Worm (Caenorhabditis elegans) whole organism, L2 larva: ENCODE measurements around the gene kin-2.
A peak's percentile ranks its signal among the peaks of the same experiment; 100 is the strongest.

Source experiments
- C34F6.9 ChIP-seq: fragments of 150-350 bp; optimal IDR thresholded peaks from 2 replicates; lab custom pipeline; 2014; ENCODE audit warnings: missing biosample characterization, missing genetic modification characterization
- F13H6.1 ChIP-seq: sonication (generic microtip); optimal IDR thresholded peaks from 2 replicates; lab custom pipeline; 2016; ENCODE audit warnings: missing genetic modification characterization, missing compliant biosample characterization
- Y55F3AM.14 ChIP-seq: fragments of 200-800 bp; sonication (Bioruptor generic); optimal IDR thresholded peaks from 2 replicates; lab custom pipeline; 2018; ENCODE audit warnings: mild to moderate bottlenecking, missing genetic modification characterization, missing compliant biosample characterization
- alr-1 ChIP-seq: fragments of 150-350 bp; optimal IDR thresholded peaks from 2 replicates; lab custom pipeline; 2014; ENCODE audit warnings: missing biosample characterization, missing genetic modification characterization
- aly-2 ChIP-seq: fragments of 150-350 bp; optimal IDR thresholded peaks from 2 replicates; lab custom pipeline; 2014; ENCODE audit warnings: missing biosample characterization, missing genetic modification characterization
- ama-1 ChIP-seq: fragments of 150-350 bp; optimal IDR thresholded peaks from 2 replicates; lab custom pipeline; 2018; ENCODE audit warnings: inconsistent platforms
- blmp-1 ChIP-seq: sonication (generic microtip); optimal IDR thresholded peaks from 2 replicates; lab custom pipeline; 2017; ENCODE audit warnings: missing genetic modification characterization, mild to moderate bottlenecking, missing compliant biosample characterization, antibody characterized with exemption, moderate library complexity; ENCODE audit not compliant: insufficient read depth
- ceh-16 ChIP-seq: fragments of 150-350 bp; optimal IDR thresholded peaks from 2 replicates; lab custom pipeline; 2014; ENCODE audit warnings: missing biosample characterization, missing genetic modification characterization
- ceh-82 ChIP-seq: fragments of 150-350 bp; optimal IDR thresholded peaks from 2 replicates; lab custom pipeline; 2014; ENCODE audit warnings: missing biosample characterization, missing genetic modification characterization
- crh-2 ChIP-seq: sonication (generic microtip); optimal IDR thresholded peaks from 2 replicates; lab custom pipeline; 2017; ENCODE audit warnings: missing biosample characterization, missing genetic modification characterization
- dmd-4 ChIP-seq: sonication (generic microtip); optimal IDR thresholded peaks from 2 replicates; lab custom pipeline; 2017; ENCODE audit warnings: missing biosample characterization, missing genetic modification characterization
- egl-27 ChIP-seq: sonication (generic microtip); optimal IDR thresholded peaks from 3 replicates; lab custom pipeline; 2017; ENCODE audit warnings: missing biosample characterization, missing genetic modification reagents, missing genetic modification characterization
- elt-1 ChIP-seq: fragments of 150-350 bp; optimal IDR thresholded peaks from 2 replicates; lab custom pipeline; 2014; ENCODE audit warnings: missing biosample characterization, missing genetic modification characterization
- elt-3 ChIP-seq: sonication (generic microtip); optimal IDR thresholded peaks from 2 replicates; lab custom pipeline; 2017; ENCODE audit warnings: missing biosample characterization, missing genetic modification characterization
- fos-1 ChIP-seq: fragments of 150-350 bp; optimal IDR thresholded peaks from 2 replicates; lab custom pipeline; 2014; ENCODE audit warnings: missing biosample characterization, missing genetic modification characterization
- gmeb-1 ChIP-seq: fragments of 150-350 bp; optimal IDR thresholded peaks from 2 replicates; lab custom pipeline; 2014; ENCODE audit warnings: missing biosample characterization, missing genetic modification characterization
- lin-13 ChIP-seq: fragments of 150-350 bp; optimal IDR thresholded peaks from 2 replicates; lab custom pipeline; 2014; ENCODE audit warnings: missing biosample characterization, missing genetic modification reagents, missing genetic modification characterization
- lsy-2 ChIP-seq, 2 experiments: fragments of 150-350 bp in 1 of 2; sonication (generic microtip) in 1 of 2; optimal IDR thresholded peaks; 2 replicates each; lab custom pipeline; 2014 to 2017; ENCODE audit warnings: missing biosample characterization in 2 of 2, missing genetic modification characterization in 2 of 2
- mab-5 ChIP-seq: fragments of 150-350 bp; optimal IDR thresholded peaks from 2 replicates; lab custom pipeline; 2014; ENCODE audit warnings: missing biosample characterization, missing genetic modification characterization
- mdl-1 ChIP-seq, 2 experiments: fragments of 150-350 bp in 1 of 2; sonication (generic microtip) in 1 of 2; optimal IDR thresholded peaks; 2 replicates each; lab custom pipeline; 2017; ENCODE audit warnings: missing biosample characterization in 2 of 2, missing genetic modification characterization in 2 of 2
- nhr-10 ChIP-seq: sonication (generic microtip); optimal IDR thresholded peaks from 2 replicates; lab custom pipeline; 2017; ENCODE audit warnings: missing biosample characterization, missing genetic modification characterization
- nhr-11 ChIP-seq: fragments of 150-350 bp; optimal IDR thresholded peaks from 2 replicates; lab custom pipeline; 2014; ENCODE audit warnings: missing biosample characterization, missing genetic modification characterization
- nhr-12 ChIP-seq: fragments of 150-350 bp; optimal IDR thresholded peaks from 2 replicates; lab custom pipeline; 2014; ENCODE audit warnings: missing biosample characterization, missing genetic modification characterization
- nhr-129 ChIP-seq: fragments of 150-350 bp; optimal IDR thresholded peaks from 2 replicates; lab custom pipeline; 2014; ENCODE audit warnings: missing biosample characterization, missing genetic modification characterization
- nhr-237 ChIP-seq: fragments of 150-350 bp; optimal IDR thresholded peaks from 2 replicates; lab custom pipeline; 2014; ENCODE audit warnings: missing biosample characterization, missing genetic modification characterization
- nhr-25 ChIP-seq: fragments of 150-350 bp; sonication (generic microtip); optimal IDR thresholded peaks from 3 replicates; lab custom pipeline; 2014; ENCODE audit warnings: missing biosample characterization, missing genetic modification characterization
- nhr-77 ChIP-seq: fragments of 150-350 bp; optimal IDR thresholded peaks from 2 replicates; lab custom pipeline; 2014; ENCODE audit warnings: missing biosample characterization, missing genetic modification characterization
- peb-1 ChIP-seq: fragments of 150-350 bp; optimal IDR thresholded peaks from 2 replicates; lab custom pipeline; 2014; ENCODE audit warnings: missing biosample characterization, missing genetic modification characterization
- sem-4 ChIP-seq: fragments of 150-350 bp; optimal IDR thresholded peaks from 2 replicates; lab custom pipeline; 2014; ENCODE audit warnings: missing biosample characterization, missing genetic modification reagents, missing genetic modification characterization
- sma-9 ChIP-seq, 2 experiments: fragments of 150-350 bp in 1 of 2; sonication (generic microtip) in 1 of 2; optimal IDR thresholded peaks; 2 replicates each; lab custom pipeline; 2014 to 2016; ENCODE audit warnings: missing genetic modification characterization in 2 of 2, mild to moderate bottlenecking in 1 of 2, missing biosample characterization in 1 of 2, missing compliant biosample characterization in 1 of 2, missing genetic modification reagents in 1 of 2, moderate library complexity in 1 of 2
- unc-62 ChIP-seq: fragments of 150-350 bp; optimal IDR thresholded peaks from 2 replicates; lab custom pipeline; 2014; ENCODE audit warnings: missing biosample characterization, missing genetic modification reagents, missing genetic modification characterization
- zag-1 ChIP-seq: fragments of 150-350 bp; optimal IDR thresholded peaks from 2 replicates; lab custom pipeline; 2014; ENCODE audit warnings: missing biosample characterization, missing genetic modification characterization
- ztf-1 ChIP-seq: fragments of 200-800 bp; sonication (Bioruptor generic); conservative IDR thresholded peaks from 2 replicates; pipeline ENCODE4 v1.3.6; 2022; ENCODE audit warnings: missing genetic modification characterization, missing compliant biosample characterization
- ztf-4 ChIP-seq: fragments of 150-350 bp; optimal IDR thresholded peaks from 2 replicates; lab custom pipeline; 2014; ENCODE audit warnings: missing biosample characterization, missing genetic modification characterization

kin-2 gene

ce11 chrX:5975726-5976125 lies 1.9 kb downstream of the kin-2 start:
- TF ChIP-seq lsy-2 (tag; optimal IDR thresholded peaks at IDR 0.05; lab: Kevin White, UChicago), result no peak
- TF ChIP-seq gmeb-1 (tag; lab: Kevin White, UChicago), result no peak
- no peak for TF ChIP-seq blmp-1 (tag; lab: Kevin White, UChicago)
- TF ChIP-seq mdl-1 (tag; optimal IDR thresholded peaks at IDR 0.05; lab: Kevin White, UChicago), result no peak
- no peak for TF ChIP-seq egl-27 (tag; lab: Kevin White, UChicago)
- no peak for TF ChIP-seq Y55F3AM.14 (GFP tag; lab: Kevin White, UChicago)
- TF ChIP-seq aly-2 (tag; lab: Kevin White, UChicago), result no peak
- no peak for TF ChIP-seq nhr-77 (tag; lab: Kevin White, UChicago)
- TF ChIP-seq ceh-16 (tag; lab: Kevin White, UChicago), result no peak
- TF ChIP-seq dmd-4, result no peak
- no peak for TF ChIP-seq nhr-10 (tag; lab: Kevin White, UChicago)
- TF ChIP-seq unc-62 (GFP tag; lab: Kevin White, UChicago), result no peak
- no peak for TF ChIP-seq fos-1 (tag; lab: Kevin White, UChicago)

DNA sequence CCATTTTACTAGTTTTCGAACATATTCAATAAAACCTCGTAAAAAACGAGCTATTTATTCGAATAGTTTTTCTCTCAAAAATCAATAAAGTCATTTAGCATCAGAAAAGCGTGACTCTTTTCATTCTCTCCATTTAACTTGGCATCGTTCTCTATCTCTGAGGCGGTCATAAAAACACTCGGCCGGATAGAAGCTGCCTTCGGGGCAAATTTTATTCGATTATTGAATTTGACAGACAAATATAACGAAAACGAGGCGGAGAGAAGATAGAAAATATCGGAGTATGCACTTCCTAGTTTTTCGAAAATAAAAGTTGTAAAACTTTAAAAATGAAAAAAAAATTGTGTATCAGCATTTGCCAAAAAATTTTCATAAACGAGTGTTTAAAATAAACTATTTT lies 2.4 kb downstream of the kin-2 start:
- TF ChIP-seq crh-2 (tag; lab: Kevin White, UChicago) (peak; percentile 8), C34F6.9 (peak; percentile 3), nhr-11 (tag; lab: Kevin White, UChicago) (no peak)

- peak; percentile 40 for TF ChIP-seq mab-5 (tag; lab: Kevin White, UChicago)
- no peak for TF ChIP-seq blmp-1 (tag; lab: Kevin White, UChicago)
These were observed 5.4 kb downstream of the kin-2 start for ce11 chrX:5972212-5972611.

DNA sequence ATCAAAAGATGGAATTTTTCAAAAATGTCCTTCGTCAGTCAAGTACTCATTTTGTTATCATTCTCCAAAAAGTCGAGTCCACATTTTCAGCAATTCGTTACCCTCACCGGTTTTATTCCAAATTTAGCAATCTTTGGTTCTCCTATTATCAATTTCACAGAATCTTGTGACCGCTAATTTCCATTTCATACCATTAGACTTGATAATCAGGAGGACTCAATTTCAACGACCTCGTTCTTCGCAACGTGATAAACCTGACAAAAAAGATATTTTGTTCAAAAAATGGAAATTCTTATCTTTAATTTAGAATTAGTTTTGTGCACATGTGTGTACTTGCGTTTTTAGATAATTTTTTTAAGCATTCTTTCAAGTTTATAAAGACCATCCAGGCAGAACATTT lies 15.1 kb downstream of the kin-2 start:
- TF ChIP-seq gmeb-1 (tag; lab: Kevin White, UChicago) (peak; percentile 41), fos-1 (tag; lab: Kevin White, UChicago) (peak; percentile 16), crh-2 (tag; lab: Kevin White, UChicago) (no peak), ceh-16 (tag; lab: Kevin White, UChicago) (no peak), sma-9 (GFP tag; optimal IDR thresholded peaks at IDR 0.05; lab: Kevin White, UChicago) (peak; percentile 42), sma-9 (tag; optimal IDR thresholded peaks at IDR 0.05; lab: Kevin White, UChicago) (no peak), elt-1 (no peak), elt-3 (tag; lab: Kevin White, UChicago) (no peak)

ce11 chrX:5960872-5961271 lies 16.8 kb downstream of the kin-2 start:
- no peak for TF ChIP-seq nhr-25
- TF ChIP-seq lin-13 (GFP tag; lab: Kevin White, UChicago), result no peak
- TF ChIP-seq sem-4, result no peak
- no peak for TF ChIP-seq fos-1 (tag; lab: Kevin White, UChicago)
- TF ChIP-seq ztf-1, result no peak
- no peak for TF ChIP-seq nhr-129
- no peak for TF ChIP-seq Y55F3AM.14 (GFP tag; lab: Kevin White, UChicago)
- TF ChIP-seq elt-3 (tag; lab: Kevin White, UChicago), result no peak
- no peak for TF ChIP-seq nhr-77 (tag; lab: Kevin White, UChicago)
- TF ChIP-seq crh-2 (tag; lab: Kevin White, UChicago), result no peak
- TF ChIP-seq mab-5 (tag; lab: Kevin White, UChicago), result no peak

ce11 chrX:5958815-5959214 lies 18.8 kb downstream of the kin-2 start, which contains the start of gene R07E4.1:
Gene R07E4.1 (plus strand): TSS chrX:5959115.
- TF ChIP-seq ama-1 (lab: Kevin White, UChicago) (no peak), peb-1 (no peak), C34F6.9 (no peak), mab-5 (tag; lab: Kevin White, UChicago) (no peak), alr-1 (tag; lab: Kevin White, UChicago) (no peak), egl-27 (tag; lab: Kevin White, UChicago) (no peak)

- no peak for TF ChIP-seq nhr-129
- TF ChIP-seq ceh-82 (tag; lab: Kevin White, UChicago), result no peak
- TF ChIP-seq mab-5 (tag; lab: Kevin White, UChicago), result no peak
- TF ChIP-seq lin-13 (GFP tag; lab: Kevin White, UChicago), result no peak
- no peak for TF ChIP-seq sem-4
- TF ChIP-seq F13H6.1, result no peak
- TF ChIP-seq nhr-237 (tag; lab: Kevin White, UChicago), result no peak
- no peak for TF ChIP-seq ztf-4
- TF ChIP-seq Y55F3AM.14 (GFP tag; lab: Kevin White, UChicago), result no peak
- no peak for TF ChIP-seq gmeb-1 (tag; lab: Kevin White, UChicago)
- TF ChIP-seq zag-1, result no peak
- no peak for TF ChIP-seq ztf-1
- no peak for TF ChIP-seq elt-3 (tag; lab: Kevin White, UChicago)
- TF ChIP-seq C34F6.9, result no peak
- no peak for TF ChIP-seq nhr-12 (tag; lab: Kevin White, UChicago)
- no peak for TF ChIP-seq egl-27 (tag; lab: Kevin White, UChicago)
- TF ChIP-seq, all 48 proteins: peak for 0
These were observed 21.5 kb downstream of the kin-2 start for ce11 chrX:5956130-5956529.
